Worm (Caenorhabditis elegans): ENCODE data around the gene ttr-24.
A peak's percentile ranks its signal among the peaks of the same experiment; 100 is the strongest.

ttr-24 gene

ce11 chrV:18578306-18578705 is 21.9 kb upstream of the ttr-24 start:
- no peak for TF ChIP-seq Y67H2A.10 (GFP tag; conservative IDR thresholded peaks at IDR 0.05)
- TF ChIP-seq snpc-4 (GFP tag; optimal IDR thresholded peaks at IDR 0.05) = no peak
- peak in 3 of 4 experiments; percentile 73 to 83 (median 81) for TF ChIP-seq snpc-4 (tag; optimal IDR thresholded peaks at IDR 0.05)

ce11 chrV:18577458-18578078 is 21.1 kb upstream of the ttr-24 start:
- TF ChIP-seq unc-62 (GFP tag; optimal IDR thresholded peaks at IDR 0.05) (peak; percentile 84), cebp-1 (GFP tag; IDR thresholded peaks at IDR 0.05) (no peak), cebp-1 (tag; optimal IDR thresholded peaks at IDR 0.05) (peak; percentile 45), snpc-4 (GFP tag; optimal IDR thresholded peaks at IDR 0.05) (no peak), snpc-4 (tag; optimal IDR thresholded peaks at IDR 0.05) (peak in 3 of 4 experiments; percentile 50 to 86 (median 66)), hmg-20 (GFP tag; IDR thresholded peaks at IDR 0.05) (no peak), Y53G8AR.9 (GFP tag; conservative IDR thresholded peaks at IDR 0.05) (no peak), let-526 (GFP tag; IDR thresholded peaks at IDR 0.05) (0 out of 2 replicates have a peak, but pooled peaks have one; percentile 35), B0336.3 (GFP tag; IDR thresholded peaks at IDR 0.05) (peak; percentile 31; the same call in 1 of the 2 replicates), let-607 (tag; optimal IDR thresholded peaks at IDR 0.05) (peak; percentile 32 to 40), ztf-22 (GFP tag; optimal IDR thresholded peaks at IDR 0.05) (peak; percentile 41), pha-4 (tag; optimal IDR thresholded peaks at IDR 0.05) (no peak), atf-7 (tag; optimal IDR thresholded peaks at IDR 0.05) (peak; percentile 55), ztf-18 (tag; optimal IDR thresholded peaks at IDR 0.05) (peak; percentile 19), K12H6.12 (tag; optimal IDR thresholded peaks at IDR 0.05) (no peak), nhr-80 (tag; optimal IDR thresholded peaks at IDR 0.05) (peak; percentile 76), tbp1 (GFP tag; optimal IDR thresholded peaks at IDR 0.05) (peak; percentile 39)

- TF ChIP-seq ztf-18 (tag; optimal IDR thresholded peaks at IDR 0.05) (no peak), F49E8.2 (tag; optimal IDR thresholded peaks at IDR 0.05; ENCODE audit: insufficient read depth) (no peak), ceh-40 (GFP tag; IDR thresholded peaks at IDR 0.05) (no peak), Y79H2A.3 (GFP tag; conservative IDR thresholded peaks at IDR 0.05) (no peak), atf-7 (tag; optimal IDR thresholded peaks at IDR 0.05) (peak; percentile 63), aptf-3 (GFP tag; IDR thresholded peaks at IDR 0.05) (no peak), sdz-38 (tag; optimal IDR thresholded peaks at IDR 0.05) (no peak), chd-7 (tag; optimal IDR thresholded peaks at IDR 0.05) (peak; percentile 23), madf-3 (GFP tag; IDR thresholded peaks at IDR 0.05) (0 out of 2 replicates have a peak, but pooled peaks have one; percentile 15), B0336.3 (GFP tag; IDR thresholded peaks at IDR 0.05) (no peak; the same call in 1 of the 2 replicates), lin-54 (GFP tag; optimal IDR thresholded peaks at IDR 0.05) (no peak), pbrm-1 (GFP tag; IDR thresholded peaks at IDR 0.05) (peak; percentile 26; the same call in 1 of the 2 replicates), snpc-3.4 (tag; optimal IDR thresholded peaks at IDR 0.05) (no peak), Y53G8AR.9 (GFP tag; conservative IDR thresholded peaks at IDR 0.05) (0 out of 2 replicates have a peak, but pooled peaks have one; percentile 56), akir-1 (GFP tag; optimal IDR thresholded peaks at IDR 0.05) (no peak), gei-17 (GFP tag; optimal IDR thresholded peaks at IDR 0.05) (no peak), die-1 (tag; optimal IDR thresholded peaks at IDR 0.05) (no peak), Y95B8A.8 (GFP tag; IDR thresholded peaks at IDR 0.05) (no peak), mel-28 (tag; optimal IDR thresholded peaks at IDR 0.05; ENCODE audit: borderline replicate concordance) (no peak), lsl-1 (GFP tag; optimal IDR thresholded peaks at IDR 0.05) (no peak), F52B5.7 (tag; optimal IDR thresholded peaks at IDR 0.05) (peak; percentile 4)
Measured at ce11 chrV:18576128-18576527, 19.7 kb upstream of the ttr-24 start.
